Worm (Caenorhabditis elegans) whole organism, L4/young adult: Measurements from ENCODE around the gene dyla-1.

ENCODE experiments used
- W03F9.2 ChIP-seq: fragments of 150-350 bp; optimal IDR thresholded peaks from 2 replicates; lab custom pipeline; 2014; ENCODE audit warnings: missing biosample characterization, missing genetic modification characterization
- dao-5 ChIP-seq: sonication (generic microtip); optimal IDR thresholded peaks from 2 replicates; lab custom pipeline; 2016; ENCODE audit warnings: missing genotype, missing genetic modification characterization, moderate library complexity, missing compliant biosample characterization
- him-1 ChIP-seq: sonication (generic microtip); optimal IDR thresholded peaks from 2 replicates; lab custom pipeline; 2016; ENCODE audit warnings: missing genotype, missing genetic modification reagents, missing genetic modification characterization, missing compliant biosample characterization

DNA sequence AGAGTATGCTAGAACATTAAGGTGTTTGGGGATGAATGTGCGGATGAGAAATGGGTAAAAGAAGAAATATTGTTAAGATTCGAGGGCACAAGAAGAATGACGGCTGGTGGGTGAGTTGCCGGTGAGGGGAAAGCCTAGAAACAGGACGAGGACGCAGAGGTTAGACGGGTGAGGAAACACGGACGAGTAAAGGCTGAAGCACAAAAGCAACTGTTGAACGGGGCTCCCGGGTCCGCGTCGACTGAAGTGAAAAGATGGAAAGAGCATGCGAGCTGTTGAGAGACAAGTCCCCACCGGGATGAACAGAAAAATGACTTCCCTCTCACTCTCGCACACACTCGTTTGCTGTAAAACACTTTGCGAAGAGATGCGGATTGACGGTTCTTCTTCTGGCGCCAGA lies 28.9 kb upstream of the dyla-1 start:
- TF ChIP-seq him-1 (tag; lab: Kevin White, UChicago), result no peak
- TF ChIP-seq W03F9.2 (tag; lab: Kevin White, UChicago), result no peak
- no peak for TF ChIP-seq dao-5 (tag; lab: Kevin White, UChicago)
